Fruit fly (Drosophila melanogaster) whole organism, pupa: Measurements from ENCODE around the gene kirre.

Source experiments
- CG10348 ChIP-seq: fragments of 200-800 bp; sonication (Bioruptor generic); IDR thresholded peaks from 2 replicates; pipeline ENCODE4 v1.3.6; 2022; ENCODE audit warnings: missing biosample characterization, missing genetic modification characterization
- CG12605 ChIP-seq: fragments of 200-800 bp; sonication (Bioruptor generic); IDR thresholded peaks from 2 replicates; pipeline ENCODE4 v1.3.6; 2022; ENCODE audit warnings: missing biosample characterization, missing genetic modification characterization
- CG15710 ChIP-seq: fragments of 200-800 bp; sonication (Bioruptor generic); optimal IDR thresholded peaks from 2 replicates; lab custom pipeline; 2018; ENCODE audit warnings: missing biosample characterization, mild to moderate bottlenecking, missing genetic modification characterization, moderate library complexity
- CG17806 ChIP-seq: fragments of 200-800 bp; sonication (Bioruptor generic); optimal IDR thresholded peaks from 2 replicates; lab custom pipeline; 2018; ENCODE audit warnings: missing biosample characterization, mild to moderate bottlenecking, missing genetic modification characterization, moderate library complexity
- CG34367 ChIP-seq: fragments of 200-800 bp; sonication (Bioruptor generic); optimal IDR thresholded peaks from 2 replicates; lab custom pipeline; 2018; ENCODE audit warnings: missing biosample characterization, mild to moderate bottlenecking, missing genetic modification characterization
- CG4496 ChIP-seq: fragments of 200-800 bp; sonication (Bioruptor generic); IDR thresholded peaks from 3 replicates; pipeline ENCODE4 v1.3.6; 2022; ENCODE audit warnings: missing biosample characterization, missing genetic modification characterization
- CG9948 ChIP-seq: fragments of 200-800 bp; sonication (Bioruptor generic); optimal IDR thresholded peaks from 2 replicates; lab custom pipeline; 2018; ENCODE audit warnings: missing biosample characterization, mild to moderate bottlenecking, missing genetic modification characterization, moderate library complexity
- D1 ChIP-seq: fragments of 200-800 bp; sonication (Bioruptor generic); optimal IDR thresholded peaks from 2 replicates; lab custom pipeline; 2018; ENCODE audit warnings: missing biosample characterization, mild to moderate bottlenecking, missing genetic modification characterization, moderate library complexity
- EcR ChIP-seq: fragments of 200-800 bp; sonication (Bioruptor generic); optimal IDR thresholded peaks from 3 replicates; lab custom pipeline; 2019; ENCODE audit warnings: missing biosample characterization, missing genetic modification characterization, mild to moderate bottlenecking, moderate library complexity, missing genetic modification reagents
- Ets98B ChIP-seq: fragments of 200-800 bp; sonication (Bioruptor generic); IDR thresholded peaks from 2 replicates; pipeline ENCODE4 v1.3.6; 2022; ENCODE audit warnings: missing biosample characterization, missing genetic modification characterization
- Pif1A ChIP-seq: fragments of 200-800 bp; sonication (Bioruptor generic); optimal IDR thresholded peaks from 3 replicates; lab custom pipeline; 2016; ENCODE audit warnings: missing biosample characterization, missing genetic modification characterization
- Pif1B ChIP-seq: fragments of 200-800 bp; sonication (Bioruptor generic); optimal IDR thresholded peaks from 3 replicates; lab custom pipeline; 2016; ENCODE audit warnings: missing biosample characterization, missing genetic modification characterization
- Snoo ChIP-seq: fragments of 200-800 bp; sonication (Bioruptor generic); optimal IDR thresholded peaks from 3 replicates; lab custom pipeline; 2017; ENCODE audit warnings: missing biosample characterization, mild to moderate bottlenecking, missing genetic modification characterization, inconsistent platforms
- rn ChIP-seq: fragments of 200-800 bp; sonication (Bioruptor generic); IDR thresholded peaks from 2 replicates; pipeline ENCODE4 v1.3.6; 2022; ENCODE audit warnings: missing biosample characterization, missing genetic modification characterization

- TF ChIP-seq EcR: no peak
- no peak for TF ChIP-seq D1 (tag; lab: Kevin White, UChicago)
- TF ChIP-seq CG15710 (tag; lab: Kevin White, UChicago): no peak
- TF ChIP-seq CG17806 (tag; lab: Kevin White, UChicago): no peak
- no peak for TF ChIP-seq CG4496 (GFP tag; lab: Robert Waterston, UW)
- no peak for TF ChIP-seq Snoo (tag; lab: Kevin White, UChicago)
- TF ChIP-seq Ets98B (GFP tag; lab: Robert Waterston, UW): no peak
- TF ChIP-seq Pif1A (GFP tag; lab: Kevin White, UChicago): no peak
- TF ChIP-seq CG34367 (tag; lab: Kevin White, UChicago): no peak
- no peak for TF ChIP-seq CG12605 (GFP tag; lab: Robert Waterston, UW)
- TF ChIP-seq CG9948 (tag; lab: Kevin White, UChicago): no peak
- no peak for TF ChIP-seq rn (GFP tag; lab: Robert Waterston, UW)
- no peak for TF ChIP-seq Pif1B
- TF ChIP-seq CG10348 (GFP tag; lab: Robert Waterston, UW): no peak
These were observed 397.8 kb downstream of the kirre start for dm6 chrX:3137853-3138418.
